Fruit fly (Drosophila melanogaster) whole organism, prepupa: ENCODE data around the gene Npc2f.

Source experiments
- CG10631 ChIP-seq: fragments of 200-800 bp; sonication (Bioruptor generic); optimal IDR thresholded peaks from 2 replicates; lab custom pipeline; 2016; ENCODE audit warnings: missing biosample characterization, missing genetic modification characterization
- CG11294 ChIP-seq: fragments of 200-800 bp; sonication (Bioruptor generic); IDR thresholded peaks from 2 replicates; pipeline ENCODE4 v1.3.6; 2022; ENCODE audit warnings: missing biosample characterization, missing genetic modification characterization
- CG11902 ChIP-seq: fragments of 200-800 bp; sonication (Bioruptor generic); optimal IDR thresholded peaks from 3 replicates; lab custom pipeline; 2016; ENCODE audit warnings: missing biosample characterization, missing genetic modification characterization
- CG1621 ChIP-seq: fragments of 200-800 bp; sonication (Bioruptor generic); optimal IDR thresholded peaks from 3 replicates; lab custom pipeline; 2018; ENCODE audit warnings: missing biosample characterization, mild to moderate bottlenecking, missing genetic modification characterization
- CG16779 ChIP-seq: fragments of 200-800 bp; sonication (Bioruptor generic); optimal IDR thresholded peaks from 3 replicates; lab custom pipeline; 2017; ENCODE audit warnings: missing biosample characterization, mild to moderate bottlenecking, missing genetic modification characterization
- CG3032 ChIP-seq: fragments of 200-800 bp; optimal IDR thresholded peaks from 2 replicates; lab custom pipeline; 2019; ENCODE audit warnings: missing biosample characterization, mild to moderate bottlenecking, missing genetic modification characterization, moderate library complexity
- CG32006 ChIP-seq: fragments of 200-800 bp; sonication (Bioruptor generic); optimal IDR thresholded peaks from 3 replicates; lab custom pipeline; 2017; ENCODE audit warnings: missing biosample characterization, mild to moderate bottlenecking, missing genetic modification characterization
- CG34406 ChIP-seq: fragments of 200-800 bp; sonication (Bioruptor generic); optimal IDR thresholded peaks from 3 replicates; lab custom pipeline; 2016; ENCODE audit warnings: missing biosample characterization, missing genetic modification characterization
- CG3919 ChIP-seq: fragments of 200-800 bp; sonication (Bioruptor generic); optimal IDR thresholded peaks from 3 replicates; lab custom pipeline; 2016; ENCODE audit warnings: missing biosample characterization, missing genetic modification characterization
- CG6792 ChIP-seq: fragments of 200-800 bp; sonication (Bioruptor generic); optimal IDR thresholded peaks from 3 replicates; lab custom pipeline; 2016; ENCODE audit warnings: missing biosample characterization, missing genetic modification characterization
- CG6808 ChIP-seq: fragments of 200-800 bp; sonication (Bioruptor generic); optimal IDR thresholded peaks from 3 replicates; lab custom pipeline; 2017; ENCODE audit warnings: missing biosample characterization, missing genetic modification characterization, mild to moderate bottlenecking, moderate library complexity, missing genetic modification reagents
- CG6854 ChIP-seq: fragments of 200-800 bp; sonication (Bioruptor generic); optimal IDR thresholded peaks from 2 replicates; lab custom pipeline; 2017; ENCODE audit warnings: missing biosample characterization, mild to moderate bottlenecking, missing genetic modification characterization
- CG7368 ChIP-seq: fragments of 200-800 bp; sonication (Bioruptor generic); optimal IDR thresholded peaks from 3 replicates; lab custom pipeline; 2016; ENCODE audit warnings: missing biosample characterization, missing genetic modification characterization
- CG8119 ChIP-seq: fragments of 200-800 bp; sonication (Bioruptor generic); IDR thresholded peaks from 3 replicates; pipeline ENCODE4 v1.3.6; 2022; ENCODE audit warnings: missing biosample characterization, missing genetic modification characterization
- CG8319 ChIP-seq: fragments of 200-800 bp; sonication (Bioruptor generic); optimal IDR thresholded peaks from 3 replicates; lab custom pipeline; 2016; ENCODE audit warnings: missing biosample characterization, missing genetic modification characterization
- CG8632 ChIP-seq: fragments of 200-800 bp; sonication (Bioruptor generic); optimal IDR thresholded peaks from 3 replicates; lab custom pipeline; 2016; ENCODE audit warnings: missing biosample characterization, missing genetic modification characterization
- CG9139 ChIP-seq: fragments of 200-800 bp; sonication (Bioruptor generic); optimal IDR thresholded peaks from 3 replicates; lab custom pipeline; 2017; ENCODE audit warnings: missing biosample characterization, mild to moderate bottlenecking, missing genetic modification characterization
- Eip78C ChIP-seq: fragments of 200-800 bp; sonication (Bioruptor generic); peaks from one replicate; lab custom pipeline; 2016; ENCODE audit warnings: missing biosample characterization, missing genetic modification characterization
- Eip93F ChIP-seq: fragments of 200-800 bp; sonication (Bioruptor generic); optimal IDR thresholded peaks from 2 replicates; lab custom pipeline; 2016; ENCODE audit warnings: missing biosample characterization, mild to moderate bottlenecking, missing genetic modification characterization
- Ets21C ChIP-seq: fragments of 200-800 bp; sonication (Bioruptor generic); optimal IDR thresholded peaks from 3 replicates; lab custom pipeline; 2016; ENCODE audit warnings: missing biosample characterization, missing genetic modification characterization
- Gug ChIP-seq: fragments of 200-800 bp; sonication (Bioruptor generic); IDR thresholded peaks from 2 replicates; pipeline ENCODE4 v1.3.6; 2022; ENCODE audit warnings: missing biosample characterization, missing genetic modification characterization
- Hr38 ChIP-seq: sonication (Bioruptor generic); optimal IDR thresholded peaks from 2 replicates; lab custom pipeline; 2016; ENCODE audit warnings: missing biosample characterization, missing genetic modification characterization
- Lpt ChIP-seq: fragments of 200-800 bp; sonication (Bioruptor generic); optimal IDR thresholded peaks from 3 replicates; lab custom pipeline; 2016; ENCODE audit warnings: missing biosample characterization, missing genetic modification characterization
- Met ChIP-seq: fragments of 200-800 bp; sonication (Bioruptor generic); optimal IDR thresholded peaks from 3 replicates; lab custom pipeline; 2016; ENCODE audit warnings: missing biosample characterization, missing genetic modification characterization
- OdsH ChIP-seq: fragments of 200-800 bp; sonication (Bioruptor generic); optimal IDR thresholded peaks from 3 replicates; lab custom pipeline; 2016; ENCODE audit warnings: missing biosample characterization, missing genetic modification characterization
- Smox ChIP-seq: fragments of 200-800 bp; sonication (Bioruptor generic); optimal IDR thresholded peaks from 3 replicates; lab custom pipeline; 2016; ENCODE audit warnings: missing biosample characterization, missing genetic modification characterization
- Sox102F ChIP-seq: fragments of 200-800 bp; sonication (Bioruptor generic); optimal IDR thresholded peaks from 2 replicates; lab custom pipeline; 2016; ENCODE audit warnings: missing biosample characterization, mild to moderate bottlenecking, missing genetic modification characterization
- Sox14 ChIP-seq: fragments of 200-800 bp; sonication (Bioruptor generic); optimal IDR thresholded peaks from 3 replicates; lab custom pipeline; 2016; ENCODE audit warnings: missing biosample characterization, missing genetic modification characterization
- achi ChIP-seq: fragments of 200-800 bp; sonication (Bioruptor generic); optimal IDR thresholded peaks from 3 replicates; lab custom pipeline; 2016; ENCODE audit warnings: missing biosample characterization, missing genetic modification characterization
- acj6 ChIP-seq: fragments of 200-800 bp; sonication (Bioruptor generic); optimal IDR thresholded peaks from 3 replicates; lab custom pipeline; 2016; ENCODE audit warnings: missing biosample characterization, missing genetic modification characterization
- cyc ChIP-seq: fragments of 200-800 bp; sonication (Bioruptor generic); optimal IDR thresholded peaks from 3 replicates; lab custom pipeline; 2016; ENCODE audit warnings: missing biosample characterization, missing genetic modification characterization
- dac ChIP-seq: fragments of 200-800 bp; sonication (Bioruptor generic); optimal IDR thresholded peaks from 2 replicates; lab custom pipeline; 2017; ENCODE audit warnings: missing biosample characterization, mild to moderate bottlenecking, missing genetic modification characterization
- dsx ChIP-seq: fragments of 200-800 bp; optimal IDR thresholded peaks from 3 replicates; lab custom pipeline; 2019; ENCODE audit warnings: missing biosample characterization, mild to moderate bottlenecking, missing genetic modification characterization, moderate library complexity; ENCODE audit not compliant: poor library complexity, severe bottlenecking
- eg ChIP-seq: fragments of 200-800 bp; sonication (Bioruptor generic); IDR thresholded peaks from 3 replicates; pipeline ENCODE4 v1.3.6; 2022; ENCODE audit warnings: missing biosample characterization, missing genetic modification characterization
- esn ChIP-seq: fragments of 200-800 bp; sonication (Bioruptor generic); optimal IDR thresholded peaks from 2 replicates; lab custom pipeline; 2016; ENCODE audit warnings: missing biosample characterization, mild to moderate bottlenecking, missing genetic modification characterization, moderate library complexity
- fd59A ChIP-seq: fragments of 200-800 bp; sonication (Bioruptor generic); optimal IDR thresholded peaks from 2 replicates; lab custom pipeline; 2017; ENCODE audit warnings: missing biosample characterization, mild to moderate bottlenecking, missing genetic modification characterization, missing genetic modification reagents
- fd85E ChIP-seq: fragments of 200-800 bp; sonication (Bioruptor generic); optimal IDR thresholded peaks from 3 replicates; lab custom pipeline; 2016; ENCODE audit warnings: missing biosample characterization, missing genetic modification characterization
- fkh ChIP-seq: fragments of 200-800 bp; sonication (Bioruptor generic); optimal IDR thresholded peaks from 3 replicates; lab custom pipeline; 2017; ENCODE audit warnings: missing biosample characterization, mild to moderate bottlenecking, missing genetic modification characterization, moderate library complexity
- net ChIP-seq: fragments of 200-800 bp; sonication (Bioruptor generic); optimal IDR thresholded peaks from 3 replicates; lab custom pipeline; 2016; ENCODE audit warnings: missing biosample characterization, missing genetic modification characterization
- pdm3 ChIP-seq: fragments of 200-800 bp; sonication (Bioruptor generic); optimal IDR thresholded peaks from 3 replicates; lab custom pipeline; 2016; ENCODE audit warnings: missing biosample characterization, missing genetic modification characterization
- salr ChIP-seq, 2 experiments: fragments of 200-800 bp; sonication (Bioruptor generic); optimal IDR thresholded peaks; 3 replicates each; lab custom pipeline; 2016 to 2018; ENCODE audit warnings: missing biosample characterization in 2 of 2, missing genetic modification characterization in 2 of 2, mild to moderate bottlenecking in 1 of 2
- ss ChIP-seq, 2 experiments: fragments of 200-800 bp; sonication (Bioruptor generic); optimal IDR thresholded peaks; 2 replicates in 1 of 2; 3 replicates in 1 of 2; lab custom pipeline; 2017 to 2018; ENCODE audit warnings: mild to moderate bottlenecking in 2 of 2, missing biosample characterization in 2 of 2, missing genetic modification characterization in 2 of 2, moderate library complexity in 1 of 2
- vri ChIP-seq: fragments of 200-800 bp; sonication (Bioruptor generic); optimal IDR thresholded peaks from 3 replicates; lab custom pipeline; 2016; ENCODE audit warnings: missing biosample characterization, mild to moderate bottlenecking, missing genetic modification characterization

Npc2f gene

dm6 chr3R:24099039-24100026 lies 38.4 kb upstream of the Npc2f start (continued):
- TF ChIP-seq vri (GFP tag; lab: Kevin White, UChicago) (peak; percentile 65), dsx (GFP tag; lab: Kevin White, UChicago) (peak; percentile 25), achi (peak; percentile 74), CG9139 (no peak), CG3032 (tag; lab: Kevin White, UChicago) (peak; percentile 45), fd59A (GFP tag; lab: Kevin White, UChicago) (peak; percentile 17), fkh (GFP tag; lab: Kevin White, UChicago) (peak; percentile 17), Eip78C (GFP tag; lab: Kevin White, UChicago) (peak; percentile 88), CG1621 (no peak), CG32006 (GFP tag; lab: Kevin White, UChicago) (peak; percentile 72), Gug (GFP tag; lab: Robert Waterston, UW) (peak; percentile 74), Sox102F (peak; percentile 58), cyc (GFP tag; lab: Kevin White, UChicago) (peak; percentile 75), dac (GFP tag; lab: Kevin White, UChicago) (peak; percentile 25), Smox (no peak), CG8119 (GFP tag; lab: Robert Waterston, UW) (peak; percentile 77), CG3919 (GFP tag; lab: Kevin White, UChicago) (peak; percentile 72), ss (GFP tag; optimal IDR thresholded peaks at IDR 0.05; lab: Kevin White, UChicago) (peak in 1 of 2 experiments; percentile 21), CG8632 (peak; percentile 39), OdsH (GFP tag; lab: Kevin White, UChicago) (peak; percentile 71), Ets21C (GFP tag; lab: Kevin White, UChicago) (peak; percentile 60), CG6808 (GFP tag; lab: Kevin White, UChicago) (peak; percentile 18), pdm3 (GFP tag; lab: Kevin White, UChicago) (peak; percentile 76), CG6792 (GFP tag; lab: Kevin White, UChicago) (peak; percentile 41), Sox14 (GFP tag; lab: Kevin White, UChicago) (peak; percentile 89), Met (GFP tag; lab: Kevin White, UChicago) (peak; percentile 74), Hr38 (no peak), Eip93F (GFP tag; lab: Kevin White, UChicago) (no peak), CG8319 (GFP tag; lab: Kevin White, UChicago) (peak; percentile 42), CG34406 (peak; percentile 53), esn (GFP tag; lab: Kevin White, UChicago) (peak; percentile 76), CG7368 (GFP tag; lab: Kevin White, UChicago) (peak; percentile 72), acj6 (GFP tag; lab: Kevin White, UChicago) (peak; percentile 75), salr (GFP tag; optimal IDR thresholded peaks at IDR 0.05; lab: Kevin White, UChicago) (peak; percentile 33 to 66), Lpt (GFP tag; lab: Kevin White, UChicago) (peak; percentile 67), CG6854 (no peak), CG10631 (peak; percentile 66), CG11902 (GFP tag; lab: Kevin White, UChicago) (peak; percentile 41), net (GFP tag; lab: Kevin White, UChicago) (peak; percentile 68), CG11294 (GFP tag; lab: Robert Waterston, UW) (peak; percentile 57; the same call in 1 of the 2 replicates), eg (GFP tag; lab: Robert Waterston, UW) (peak; percentile 72), fd85E (GFP tag; lab: Kevin White, UChicago) (peak; percentile 34), CG16779 (tag; lab: Kevin White, UChicago) (no peak)
- TF ChIP-seq, all 60 proteins: peak for 53
